Fruit fly (Drosophila melanogaster) whole organism, embryonic: Measurements from ENCODE around the gene CG32700.

ENCODE experiments used
- B-H1 ChIP-seq: fragments of 200-800 bp; sonication (Bioruptor generic); IDR thresholded peaks from 3 replicates; pipeline ENCODE4 v1.3.6; 2022; ENCODE audit warnings: missing biosample characterization, missing genetic modification characterization
- CG11560 ChIP-seq: fragments of 200-800 bp; sonication (Bioruptor generic); IDR thresholded peaks from 3 replicates; pipeline ENCODE4 v1.3.6; 2022; ENCODE audit warnings: missing biosample characterization, missing genetic modification characterization
- CG11723 ChIP-seq: fragments of 200-800 bp; sonication (Bioruptor generic); optimal IDR thresholded peaks from 2 replicates; lab custom pipeline; 2017; ENCODE audit warnings: missing biosample characterization, mild to moderate bottlenecking, missing genetic modification characterization
- CG12391 ChIP-seq: fragments of 200-800 bp; sonication (Bioruptor generic); optimal IDR thresholded peaks from 3 replicates; lab custom pipeline; 2018; ENCODE audit warnings: missing biosample characterization, mild to moderate bottlenecking, missing genetic modification characterization, moderate library complexity
- CG13123 ChIP-seq: fragments of 200-800 bp; sonication (Bioruptor generic); optimal IDR thresholded peaks from 2 replicates; lab custom pipeline; 2016; ENCODE audit warnings: missing biosample characterization, missing genetic modification characterization
- CG1529 ChIP-seq: fragments of 200-800 bp; sonication (Bioruptor generic); optimal IDR thresholded peaks from 3 replicates; lab custom pipeline; 2018; ENCODE audit warnings: missing biosample characterization, missing genetic modification characterization
- CG16779 ChIP-seq: fragments of 200-800 bp; sonication (Bioruptor generic); IDR thresholded peaks from 2 replicates; pipeline ENCODE4 v1.3.6; 2022; ENCODE audit warnings: missing biosample characterization, missing genetic modification characterization
- CG17328 ChIP-seq: fragments of 200-800 bp; sonication (Bioruptor generic); IDR thresholded peaks from 2 replicates; pipeline ENCODE4 v1.3.6; 2022; ENCODE audit warnings: missing biosample characterization, missing genetic modification characterization
- CG33213 ChIP-seq: fragments of 200-800 bp; sonication (Bioruptor generic); optimal IDR thresholded peaks from 3 replicates; lab custom pipeline; 2016; ENCODE audit warnings: missing biosample characterization, missing genetic modification characterization
- CG3726 ChIP-seq: fragments of 200-800 bp; sonication (Bioruptor generic); IDR thresholded peaks from 3 replicates; pipeline ENCODE4, ENCODE4 v1.3.6; 2022; ENCODE audit warnings: missing biosample characterization, missing genetic modification characterization
- CG3838 ChIP-seq: fragments of 200-800 bp; sonication (Bioruptor generic); optimal IDR thresholded peaks from 3 replicates; lab custom pipeline; 2016; ENCODE audit warnings: missing biosample characterization, missing genetic modification characterization
- CG42726 ChIP-seq: fragments of 200-800 bp; sonication (Bioruptor generic); IDR thresholded peaks from 2 replicates; pipeline ENCODE4 v1.3.6; 2022; ENCODE audit warnings: missing biosample characterization, missing genetic modification characterization; ENCODE audit not compliant: partially characterized antibody
- CG43689 ChIP-seq: fragments of 200-800 bp; sonication (Bioruptor generic); IDR thresholded peaks from 2 replicates; pipeline ENCODE4 v1.3.6; 2022; ENCODE audit warnings: missing biosample characterization, missing genetic modification characterization
- CG4730 ChIP-seq: fragments of 200-800 bp; sonication (Bioruptor generic); IDR thresholded peaks from 2 replicates; pipeline ENCODE4 v1.3.6; 2022; ENCODE audit warnings: missing biosample characterization, missing genetic modification characterization
- CG4854 ChIP-seq: fragments of 200-800 bp; sonication (Bioruptor generic); optimal IDR thresholded peaks from 2 replicates; lab custom pipeline; 2016; ENCODE audit warnings: missing biosample characterization, missing genetic modification characterization, inconsistent platforms
- CG6272 ChIP-seq: fragments of 200-800 bp; sonication (Bioruptor generic); IDR thresholded peaks from 2 replicates; pipeline ENCODE4 v1.3.6; 2022; ENCODE audit warnings: missing biosample characterization, missing genetic modification characterization
- CG9609 ChIP-seq: fragments of 200-800 bp; sonication (Bioruptor generic); optimal IDR thresholded peaks from 3 replicates; lab custom pipeline; 2016; ENCODE audit warnings: missing biosample characterization, missing genetic modification characterization
- Dek ChIP-seq: fragments of 200-800 bp; sonication (Bioruptor generic); optimal IDR thresholded peaks from 3 replicates; lab custom pipeline; 2019; ENCODE audit warnings: missing biosample characterization, mild to moderate bottlenecking, missing genetic modification characterization, moderate library complexity
- E2f1 ChIP-seq: fragments of 200-800 bp; sonication (Bioruptor generic); IDR thresholded peaks from 2 replicates; pipeline ENCODE4 v1.3.6; 2022; ENCODE audit warnings: missing biosample characterization, missing genetic modification characterization
- Eip74EF ChIP-seq, 2 experiments: fragments of 200-800 bp in 1 of 2; fragments of >200 bp in 1 of 2; sonication (Bioruptor generic) in 1 of 2; optimal IDR thresholded peaks; 2 replicates each; lab custom pipeline; 2017 to 2019; ENCODE audit warnings: missing biosample characterization in 2 of 2, missing genetic modification characterization in 2 of 2, mild to moderate bottlenecking in 1 of 2, moderate library complexity in 1 of 2
- H15 ChIP-seq: fragments of 200-800 bp; sonication (Bioruptor generic); IDR thresholded peaks from 3 replicates; pipeline ENCODE4 v1.3.6; 2022; ENCODE audit warnings: missing biosample characterization, missing genetic modification characterization
- NC2α ChIP-seq: fragments of 200-800 bp; sonication (Bioruptor generic); optimal IDR thresholded peaks from 2 replicates; lab custom pipeline; 2016; ENCODE audit warnings: missing biosample characterization, missing genetic modification characterization
- Nf-YB ChIP-seq: fragments of 200-800 bp; sonication (Bioruptor generic); optimal IDR thresholded peaks from 3 replicates; lab custom pipeline; 2019; ENCODE audit warnings: missing biosample characterization, mild to moderate bottlenecking, missing genetic modification characterization, moderate library complexity
- NfI ChIP-seq: fragments of 200-800 bp; sonication (Bioruptor generic); optimal IDR thresholded peaks from 3 replicates; lab custom pipeline; 2018; ENCODE audit warnings: missing biosample characterization, mild to moderate bottlenecking, missing genetic modification characterization, moderate library complexity
- Oaz ChIP-seq: fragments of 200-800 bp; sonication (Bioruptor generic); IDR thresholded peaks from 2 replicates; pipeline ENCODE4 v1.3.6; 2022; ENCODE audit warnings: missing biosample characterization, missing genetic modification characterization
- Oli ChIP-seq: fragments of 200-800 bp; sonication (Bioruptor generic); optimal IDR thresholded peaks from 2 replicates; lab custom pipeline; 2018; ENCODE audit warnings: missing biosample characterization, mild to moderate bottlenecking, missing genetic modification characterization, moderate library complexity
- Side ChIP-seq: fragments of 200-800 bp; sonication (Bioruptor generic); optimal IDR thresholded peaks from 2 replicates; lab custom pipeline; 2016; ENCODE audit warnings: missing biosample characterization, missing genetic modification characterization
- Vsx1 ChIP-seq: fragments of 200-800 bp; sonication (Bioruptor generic); optimal IDR thresholded peaks from 2 replicates; lab custom pipeline; 2017; ENCODE audit warnings: missing biosample characterization, mild to moderate bottlenecking, missing genetic modification characterization, missing genetic modification reagents
- YL-1 ChIP-seq: fragments of 200-800 bp; sonication (Bioruptor generic); optimal IDR thresholded peaks from 3 replicates; lab custom pipeline; 2017; ENCODE audit warnings: missing biosample characterization, mild to moderate bottlenecking, missing genetic modification characterization
- ato ChIP-seq: fragments of 200-800 bp; sonication (Bioruptor generic); IDR thresholded peaks from 2 replicates; pipeline ENCODE4 v1.3.6; 2022; ENCODE audit warnings: missing biosample characterization, missing genetic modification characterization; ENCODE audit not compliant: partially characterized antibody
- bab2 ChIP-seq: fragments of 200-800 bp; sonication (Bioruptor generic); optimal IDR thresholded peaks from 2 replicates; lab custom pipeline; 2016; ENCODE audit warnings: missing biosample characterization, missing genetic modification characterization
- bbx ChIP-seq: fragments of 200-800 bp; sonication (Bioruptor generic); IDR thresholded peaks from 2 replicates; pipeline ENCODE4 v1.3.6; 2022; ENCODE audit warnings: missing biosample characterization, missing genetic modification characterization; ENCODE audit not compliant: partially characterized antibody
- btn ChIP-seq: fragments of 200-800 bp; sonication (Bioruptor generic); optimal IDR thresholded peaks from 2 replicates; lab custom pipeline; 2016; ENCODE audit warnings: missing biosample characterization, missing genetic modification characterization
- corto ChIP-seq: fragments of 200-800 bp; sonication (Bioruptor generic); optimal IDR thresholded peaks from 2 replicates; lab custom pipeline; 2016; ENCODE audit warnings: missing biosample characterization, mild to moderate bottlenecking, missing genetic modification characterization, moderate library complexity
- crol ChIP-seq: fragments of 200-800 bp; sonication (Bioruptor generic); IDR thresholded peaks from 2 replicates; pipeline ENCODE4 v1.3.6; 2022; ENCODE audit warnings: missing biosample characterization, missing genetic modification characterization
- dimm ChIP-seq: fragments of 200-800 bp; sonication (Bioruptor generic); IDR thresholded peaks from 2 replicates; pipeline ENCODE4 v1.3.6; 2022; ENCODE audit warnings: missing biosample characterization, missing genetic modification characterization
- dmrt99B ChIP-seq: fragments of 200-800 bp; sonication (Bioruptor generic); optimal IDR thresholded peaks from 2 replicates; lab custom pipeline; 2018; ENCODE audit warnings: missing biosample characterization, mild to moderate bottlenecking, missing genetic modification characterization, moderate library complexity
- jing ChIP-seq: fragments of 200-800 bp; sonication (Bioruptor generic); optimal IDR thresholded peaks from 2 replicates; lab custom pipeline; 2018; ENCODE audit warnings: missing biosample characterization, mild to moderate bottlenecking, missing genetic modification characterization
- jumu ChIP-seq: fragments of 200-800 bp; sonication (Bioruptor generic); optimal IDR thresholded peaks from 3 replicates; lab custom pipeline; 2016; ENCODE audit warnings: missing biosample characterization, missing genetic modification characterization
- kay ChIP-seq: fragments of 200-800 bp; sonication (Bioruptor generic); optimal IDR thresholded peaks from 2 replicates; lab custom pipeline; 2016; ENCODE audit warnings: missing biosample characterization, missing genetic modification characterization
- knrl ChIP-seq: fragments of 200-800 bp; sonication (Bioruptor generic); IDR thresholded peaks from 3 replicates; pipeline ENCODE4 v1.3.6; 2022; ENCODE audit warnings: missing biosample characterization, missing genetic modification characterization; ENCODE audit not compliant: partially characterized antibody
- mld ChIP-seq: fragments of 200-800 bp; sonication (Bioruptor generic); IDR thresholded peaks from 3 replicates; pipeline ENCODE4 v1.3.6; 2022; ENCODE audit warnings: missing biosample characterization, missing genetic modification characterization; ENCODE audit not compliant: partially characterized antibody
- nau ChIP-seq: fragments of 200-800 bp; sonication (Bioruptor generic); optimal IDR thresholded peaks from 3 replicates; lab custom pipeline; 2017; ENCODE audit warnings: missing biosample characterization, mild to moderate bottlenecking, missing genetic modification characterization, missing genetic modification reagents
- pzg ChIP-seq: fragments of 200-800 bp; sonication (Bioruptor generic); optimal IDR thresholded peaks from 3 replicates; lab custom pipeline; 2018; ENCODE audit warnings: missing biosample characterization, mild to moderate bottlenecking, missing genetic modification characterization, moderate library complexity
- row ChIP-seq: fragments of 200-800 bp; sonication (Bioruptor generic); IDR thresholded peaks from 3 replicates; pipeline ENCODE4 v1.3.6; 2022; ENCODE audit warnings: missing biosample characterization, missing genetic modification characterization
- schlank ChIP-seq: fragments of 200-800 bp; sonication (Bioruptor generic); optimal IDR thresholded peaks from 2 replicates; lab custom pipeline; 2018; ENCODE audit warnings: missing biosample characterization, mild to moderate bottlenecking, missing genetic modification characterization
- ssp ChIP-seq: fragments of 200-800 bp; sonication (Bioruptor generic); IDR thresholded peaks from 2 replicates; pipeline ENCODE4 v1.3.6; 2022; ENCODE audit warnings: missing biosample characterization, missing genetic modification characterization
- tap ChIP-seq: fragments of 200-800 bp; optimal IDR thresholded peaks from 3 replicates; lab custom pipeline; 2019; ENCODE audit warnings: missing biosample characterization, mild to moderate bottlenecking, missing genetic modification characterization, moderate library complexity
- zfh2 ChIP-seq: fragments of 200-800 bp; sonication (Bioruptor generic); optimal IDR thresholded peaks from 2 replicates; lab custom pipeline; 2016; ENCODE audit warnings: missing biosample characterization, missing genetic modification characterization

The CG32700 gene

DNA sequence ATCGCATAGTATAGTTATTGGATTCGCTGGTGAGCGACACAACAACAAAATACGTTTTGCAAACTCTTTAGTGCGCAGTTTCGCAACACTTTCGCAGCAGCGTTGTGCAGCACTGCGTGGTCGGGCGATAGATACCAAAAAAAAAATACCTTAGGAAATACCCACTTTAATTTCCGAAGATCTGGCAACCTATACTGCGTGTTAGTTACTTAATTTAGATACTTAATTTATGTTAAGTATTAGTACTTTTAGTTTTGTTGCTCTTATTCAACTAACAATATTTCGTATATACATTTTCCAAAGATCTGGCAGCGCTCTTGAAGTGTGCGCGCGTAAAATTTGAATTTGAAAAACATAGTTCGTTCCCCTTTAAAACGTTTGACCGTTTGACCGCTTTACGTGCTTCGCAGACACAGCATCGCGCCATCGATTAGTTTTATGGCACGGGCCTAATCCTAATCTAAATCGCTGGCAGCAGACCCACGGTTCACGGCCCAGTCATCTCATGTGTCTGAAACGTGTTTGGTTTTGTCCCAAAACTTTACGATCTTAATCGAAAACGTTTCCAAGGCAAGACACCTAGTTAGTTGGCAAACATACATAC, 29.4 kb upstream of the CG32700 start, which contains the start of gene LPCAT (continued):
- TF ChIP-seq NC2α (GFP tag; lab: Kevin White, UChicago) (no peak), CG3838 (no peak), corto (GFP tag; lab: Kevin White, UChicago) (no peak), knrl (GFP tag; lab: Robert Waterston, UW) (peak; percentile 80), CG43689 (peak; percentile 37; the same call in 1 of the 2 replicates), Nf-YB (no peak), NfI (GFP tag; lab: Kevin White, UChicago) (peak; percentile 39), Vsx1 (no peak), jing (GFP tag; lab: Kevin White, UChicago) (no peak), E2f1 (peak; percentile 78), kay (GFP tag; lab: Kevin White, UChicago) (peak; percentile 73), CG42726 (GFP tag; lab: Robert Waterston, UW) (peak; percentile 72), CG33213 (GFP tag; lab: Kevin White, UChicago) (peak; percentile 86), CG16779 (GFP tag; lab: Robert Waterston, UW) (peak; percentile 64; the same call in 1 of the 2 replicates), CG6272 (GFP tag; lab: Robert Waterston, UW) (peak; percentile 80), H15 (0 out of 3 replicates have a peak, but pooled peaks have one; percentile 50), zfh2 (GFP tag; lab: Kevin White, UChicago) (peak; percentile 80), jumu (GFP tag; lab: Kevin White, UChicago) (peak; percentile 78), Dek (tag; lab: Kevin White, UChicago) (no peak), CG12391 (tag; lab: Kevin White, UChicago) (peak; percentile 75), row (GFP tag; lab: Robert Waterston, UW) (peak; percentile 65), CG11723 (no peak), CG13123 (peak; percentile 58), Eip74EF (GFP tag; optimal IDR thresholded peaks at IDR 0.05; lab: Kevin White, UChicago) (no peak), CG4854 (GFP tag; lab: Kevin White, UChicago) (peak; percentile 52), bbx (peak; percentile 58), crol (no peak), btn (GFP tag; lab: Kevin White, UChicago) (peak; percentile 12), nau (GFP tag; lab: Kevin White, UChicago) (no peak), tap (tag; lab: Kevin White, UChicago) (peak; percentile 4), ato (GFP tag; lab: Robert Waterston, UW) (no peak; the same call in 1 of the 2 replicates), CG9609 (GFP tag; lab: Kevin White, UChicago) (peak; percentile 50), Oaz (GFP tag; lab: Robert Waterston, UW) (peak; percentile 39; the same call in 1 of the 2 replicates), CG11560 (peak; percentile 79), CG3726 (GFP tag; lab: Robert Waterston, UW) (peak; percentile 82; the same call in 2 of the 3 replicates), mld (GFP tag; lab: Robert Waterston, UW) (no peak), B-H1 (GFP tag; lab: Robert Waterston, UW) (peak; percentile 40; the same call in 2 of the 3 replicates), schlank (peak; percentile 27), Side (GFP tag; lab: Kevin White, UChicago) (peak; percentile 62), pzg (peak; percentile 91), CG4730 (GFP tag; lab: Robert Waterston, UW) (peak; percentile 50), bab2 (GFP tag; lab: Kevin White, UChicago) (peak; percentile 80), YL-1 (GFP tag; lab: Kevin White, UChicago) (peak; percentile 4), dimm (GFP tag; lab: Robert Waterston, UW) (no peak), Oli (tag; lab: Kevin White, UChicago) (peak; percentile 41), dmrt99B (tag; lab: Kevin White, UChicago) (peak; percentile 41), CG17328 (GFP tag; lab: Robert Waterston, UW) (peak; percentile 65), CG1529 (GFP tag; lab: Kevin White, UChicago) (no peak), ssp (peak; percentile 70)
